Worm (Caenorhabditis elegans): ENCODE measurements around the gene ooc-3.

The ooc-3 gene

ce11 chrII:11484600-11484999, 10.5 kb downstream of the ooc-3 start (continued):
- TF ChIP-seq Y105C5A.15 (GFP tag; IDR thresholded peaks at IDR 0.05): peak; percentile 97
- TF ChIP-seq daf-8 (GFP tag; IDR thresholded peaks at IDR 0.05): no peak
- TF ChIP-seq ceh-44 (GFP tag; IDR thresholded peaks at IDR 0.05): peak; percentile 92; the same call in 1 of the 2 replicates
- peak; percentile 78 for TF ChIP-seq dve-1 (tag; optimal IDR thresholded peaks at IDR 0.05; ENCODE audit: insufficient read depth)
- no peak for TF ChIP-seq mep-1 (tag; optimal IDR thresholded peaks at IDR 0.05)
- peak; percentile 79 for TF ChIP-seq sdz-12 (GFP tag; optimal IDR thresholded peaks at IDR 0.05)
- no peak for TF ChIP-seq ceh-32 (tag; optimal IDR thresholded peaks at IDR 0.05; ENCODE audit: poor library complexity)
- TF ChIP-seq hif-1 (tag; optimal IDR thresholded peaks at IDR 0.05): peak; percentile 44 to 84
- TF ChIP-seq T20F7.1 (GFP tag; optimal IDR thresholded peaks at IDR 0.05): no peak
- peak; percentile 87 for TF ChIP-seq spr-3 (GFP tag; optimal IDR thresholded peaks at IDR 0.05)
- peak; percentile 70 for TF ChIP-seq zfp-2 (tag; optimal IDR thresholded peaks at IDR 0.05)
- TF ChIP-seq snpc-1.2 (GFP tag; IDR thresholded peaks at IDR 0.05): peak; percentile 92
- peak; percentile 84 for TF ChIP-seq lin-29 (GFP tag; IDR thresholded peaks at IDR 0.05)
- TF ChIP-seq zip-11 (GFP tag; IDR thresholded peaks at IDR 0.05): peak; percentile 91
- TF ChIP-seq saeg-2 (GFP tag; IDR thresholded peaks at IDR 0.05): peak; percentile 93
- TF ChIP-seq nhr-111 (GFP tag; optimal IDR thresholded peaks at IDR 0.05): peak; percentile 70
- TF ChIP-seq nhr-237 (tag; optimal IDR thresholded peaks at IDR 0.05): no peak
- peak; percentile 95 for TF ChIP-seq hmg-1.1 (GFP tag; IDR thresholded peaks at IDR 0.05)
- peak; percentile 72 for TF ChIP-seq duxl-1 (tag; optimal IDR thresholded peaks at IDR 0.05; ENCODE audit: poor library complexity)
- no peak for TF ChIP-seq nhr-11 (tag; optimal IDR thresholded peaks at IDR 0.05)
- peak; percentile 15 for TF ChIP-seq R02D3.7 (tag; optimal IDR thresholded peaks at IDR 0.05)
- peak; percentile 96 for TF ChIP-seq F44E2.7 (GFP tag; IDR thresholded peaks at IDR 0.05)
- peak; percentile 77 for TF ChIP-seq F10B5.3 (tag; optimal IDR thresholded peaks at IDR 0.05)
- no peak for TF ChIP-seq nhr-10 (tag; optimal IDR thresholded peaks at IDR 0.05)
- peak; percentile 92 for TF ChIP-seq ceh-20 (GFP tag; IDR thresholded peaks at IDR 0.05)
- TF ChIP-seq php-3 (GFP tag; IDR thresholded peaks at IDR 0.05): peak; percentile 79
- TF ChIP-seq ceh-82 (tag; optimal IDR thresholded peaks at IDR 0.05): no peak
- TF ChIP-seq lin-39 (tag; optimal IDR thresholded peaks at IDR 0.05): no peak
- TF ChIP-seq ceh-62 (tag; optimal IDR thresholded peaks at IDR 0.05): no peak
- 0 out of 2 replicates have a peak, but pooled peaks have one; percentile 48 for TF ChIP-seq zfp-3 (GFP tag; conservative IDR thresholded peaks at IDR 0.05)
- no peak for TF ChIP-seq snpc-4 (tag; optimal IDR thresholded peaks at IDR 0.05)
- TF ChIP-seq daf-19 (GFP tag; conservative IDR thresholded peaks at IDR 0.05): peak; percentile 97
- TF ChIP-seq nhr-102 (tag; optimal IDR thresholded peaks at IDR 0.05): peak; percentile 75
- peak; percentile 34 for TF ChIP-seq fkh-10 (GFP tag; optimal IDR thresholded peaks at IDR 0.05)
- TF ChIP-seq lin-1 (GFP tag; IDR thresholded peaks at IDR 0.05): peak; percentile 92
- TF ChIP-seq zag-1 (tag; optimal IDR thresholded peaks at IDR 0.05): no peak
- no peak for TF ChIP-seq fos-1 (tag; optimal IDR thresholded peaks at IDR 0.05)
- peak; percentile 100 for TF ChIP-seq dmd-8 (GFP tag; IDR thresholded peaks at IDR 0.05)
- TF ChIP-seq mxl-3 (GFP tag; optimal IDR thresholded peaks at IDR 0.05): peak; percentile 88
- peak; percentile 75 for TF ChIP-seq mxl-2 (GFP tag; conservative IDR thresholded peaks at IDR 0.05)
- TF ChIP-seq unc-39 (tag; optimal IDR thresholded peaks at IDR 0.05): no peak
- peak; percentile 99 for TF ChIP-seq F26F4.8 (GFP tag; conservative IDR thresholded peaks at IDR 0.05)
- peak; percentile 51 for TF ChIP-seq zip-2 (tag; optimal IDR thresholded peaks at IDR 0.05)
- peak; percentile 95 for TF ChIP-seq ctbp-1 (GFP tag; IDR thresholded peaks at IDR 0.05)
- TF ChIP-seq pha-4 (GFP tag; IDR thresholded peaks at IDR 0.05): peak; percentile 96
- TF ChIP-seq pha-4 (tag; optimal IDR thresholded peaks at IDR 0.05): no peak
- TF ChIP-seq F37D6.2 (tag; optimal IDR thresholded peaks at IDR 0.05): peak; percentile 72
- peak; percentile 44 for TF ChIP-seq nhr-25 (tag; optimal IDR thresholded peaks at IDR 0.05; ENCODE audit: borderline replicate concordance, insufficient read depth)
- peak in 1 of 2 experiments; percentile 87 for TF ChIP-seq lsy-2 (tag; optimal IDR thresholded peaks at IDR 0.05)
- peak; percentile 91 for TF ChIP-seq ZK337.2 (GFP tag; IDR thresholded peaks at IDR 0.05)
- TF ChIP-seq lin-38 (GFP tag; IDR thresholded peaks at IDR 0.05): peak; percentile 88

Measured in whole organism, L4 larva.